Fruit fly (Drosophila melanogaster) whole organism, embryonic: ENCODE results near the gene CG5079.

Experiments
- CG8089 ChIP-seq: fragments of 200-800 bp; sonication (Bioruptor generic); optimal IDR thresholded peaks from 3 replicates; lab custom pipeline; 2016; ENCODE audit warnings: missing biosample characterization, missing genetic modification characterization
- Myb ChIP-seq: fragments of 200-800 bp; sonication (Bioruptor generic); optimal IDR thresholded peaks from 2 replicates; lab custom pipeline; 2016; ENCODE audit warnings: missing biosample characterization, missing genetic modification characterization
- insv ChIP-seq, 2 experiments: fragments of 200-800 bp; sonication (Bioruptor generic); optimal IDR thresholded peaks; 3 replicates each; lab custom pipeline; 2016 to 2018; ENCODE audit warnings: missing biosample characterization in 2 of 2, missing genetic modification characterization in 2 of 2

- TF ChIP-seq CG8089 (GFP tag; lab: Kevin White, UChicago) (no peak), Myb (no peak), insv (GFP tag; optimal IDR thresholded peaks at IDR 0.05; lab: Kevin White, UChicago) (no peak)
These were observed 46.5 kb downstream of the CG5079 start for dm6 chr3R:25659857-25660417.
